Worm (Caenorhabditis elegans): ENCODE results near the gene C04H5.1.

C04H5.1 gene

ce11 chrII:14528233-14528802 lies 5.8 kb upstream of the C04H5.1 start, which contains the start of the genes F57C2.5 and spat-1:
Gene F57C2.5 (minus strand): TSS chrII:14528239.
Gene spat-1 (plus strand): TSS chrII:14528752.
- TF ChIP-seq lin-29 (GFP tag; IDR thresholded peaks at IDR 0.05) = no peak
- no peak for TF ChIP-seq spr-3 (GFP tag; optimal IDR thresholded peaks at IDR 0.05)
- TF ChIP-seq nhr-102 (tag; optimal IDR thresholded peaks at IDR 0.05) = no peak
- no peak for TF ChIP-seq dmd-8 (GFP tag; IDR thresholded peaks at IDR 0.05)
- TF ChIP-seq hlh-30 (tag; optimal IDR thresholded peaks at IDR 0.05; ENCODE audit: insufficient read depth) = peak; percentile 26
- no peak for TF ChIP-seq jun-1 (tag; optimal IDR thresholded peaks at IDR 0.05)
- no peak for TF ChIP-seq arid-1 (GFP tag; conservative IDR thresholded peaks at IDR 0.05)
- peak; percentile 29 for TF ChIP-seq ztf-7 (tag; optimal IDR thresholded peaks at IDR 0.05)
- no peak for TF ChIP-seq lim-7 (GFP tag; IDR thresholded peaks at IDR 0.05)
- TF ChIP-seq nhr-10 (tag; optimal IDR thresholded peaks at IDR 0.05) = no peak
- TF ChIP-seq dmd-9 (GFP tag; IDR thresholded peaks at IDR 0.05) = no peak
- peak; percentile 45 for TF ChIP-seq nhr-11 (tag; optimal IDR thresholded peaks at IDR 0.05)
- TF ChIP-seq tag-97 (GFP tag; IDR thresholded peaks at IDR 0.05) = no peak
- TF ChIP-seq nhr-28 (tag; optimal IDR thresholded peaks at IDR 0.05) = peak; percentile 48
- TF ChIP-seq F37D6.2 (tag; optimal IDR thresholded peaks at IDR 0.05) = peak; percentile 22
- TF ChIP-seq Y105C5A.15 (GFP tag; IDR thresholded peaks at IDR 0.05) = no peak
- TF ChIP-seq Y75B8A.6 (GFP tag; IDR thresholded peaks at IDR 0.05) = no peak
- TF ChIP-seq hmg-1.1 (GFP tag; IDR thresholded peaks at IDR 0.05) = peak; percentile 53; the same call in 1 of the 2 replicates
- peak; percentile 54 for TF ChIP-seq lin-38 (GFP tag; IDR thresholded peaks at IDR 0.05)
- TF ChIP-seq daf-16 (GFP tag; optimal IDR thresholded peaks at IDR 0.05) = no peak
- peak; percentile 90 for TF ChIP-seq daf-16 (tag; optimal IDR thresholded peaks at IDR 0.05)
- TF ChIP-seq spr-1 (tag; optimal IDR thresholded peaks at IDR 0.05) = peak; percentile 36
- TF ChIP-seq unc-130 (GFP tag; optimal IDR thresholded peaks at IDR 0.05) = peak; percentile 88
- TF ChIP-seq mes-2 (tag; optimal IDR thresholded peaks at IDR 0.05; ENCODE audit: poor library complexity, severe bottlenecking) = peak; percentile 87
- no peak for TF ChIP-seq nhr-41 (GFP tag; IDR thresholded peaks at IDR 0.05)
- TF ChIP-seq ceh-20 (GFP tag; IDR thresholded peaks at IDR 0.05) = 0 out of 2 replicates have a peak, but pooled peaks have one; percentile 16
- peak; percentile 58 for TF ChIP-seq dve-1 (tag; optimal IDR thresholded peaks at IDR 0.05; ENCODE audit: insufficient read depth)
- TF ChIP-seq mep-1 (tag; optimal IDR thresholded peaks at IDR 0.05) = peak; percentile 75
- TF ChIP-seq vab-7 (GFP tag; IDR thresholded peaks at IDR 0.05) = peak; percentile 59; the same call in 1 of the 2 replicates
- peak; percentile 94 for TF ChIP-seq nhr-77 (tag; optimal IDR thresholded peaks at IDR 0.05)
- no peak for TF ChIP-seq ceh-62 (tag; optimal IDR thresholded peaks at IDR 0.05)
- peak in 1 of 2 experiments; percentile 86 for TF ChIP-seq hif-1 (tag; optimal IDR thresholded peaks at IDR 0.05)
- TF ChIP-seq tra-1 (GFP tag; IDR thresholded peaks at IDR 0.05) = no peak
- no peak for TF ChIP-seq mxl-3 (GFP tag; optimal IDR thresholded peaks at IDR 0.05)
- TF ChIP-seq dpl-1 (GFP tag; optimal IDR thresholded peaks at IDR 0.05) = peak; percentile 61
- TF ChIP-seq ceh-44 (GFP tag; IDR thresholded peaks at IDR 0.05) = peak; percentile 59; the same call in 1 of the 2 replicates
- no peak for TF ChIP-seq mxl-2 (GFP tag; conservative IDR thresholded peaks at IDR 0.05)
- peak; percentile 28 for TF ChIP-seq hlh-11 (tag; optimal IDR thresholded peaks at IDR 0.05)
- no peak; the same call in 1 of the 2 replicates for TF ChIP-seq dmd-6 (GFP tag; IDR thresholded peaks at IDR 0.05)
- TF ChIP-seq F10B5.3 (tag; optimal IDR thresholded peaks at IDR 0.05) = no peak
- TF ChIP-seq daf-12 (tag; optimal IDR thresholded peaks at IDR 0.05) = no peak
- TF ChIP-seq nhr-6 (tag; optimal IDR thresholded peaks at IDR 0.05) = peak; percentile 29
- no peak for TF ChIP-seq ZK337.2 (GFP tag; IDR thresholded peaks at IDR 0.05)
- TF ChIP-seq rbr-2 (tag; optimal IDR thresholded peaks at IDR 0.05) = peak; percentile 63
- TF ChIP-seq pha-4 (GFP tag; IDR thresholded peaks at IDR 0.05) = peak; percentile 10; the same call in 1 of the 2 replicates
- TF ChIP-seq pha-4 (tag; optimal IDR thresholded peaks at IDR 0.05) = peak; percentile 49
- no peak for TF ChIP-seq mdl-1 (tag; optimal IDR thresholded peaks at IDR 0.05)
- no peak for TF ChIP-seq R02D3.7 (tag; optimal IDR thresholded peaks at IDR 0.05)
- TF ChIP-seq nhr-76 (tag; optimal IDR thresholded peaks at IDR 0.05) = no peak
- TF ChIP-seq pqm-1 (tag; optimal IDR thresholded peaks at IDR 0.05) = peak; percentile 55
- no peak for TF ChIP-seq mdt-29 (GFP tag; IDR thresholded peaks at IDR 0.05)

Data from whole organism, L4 larva.